Worm (Caenorhabditis elegans) whole organism, L1 larva: ENCODE results near the gene sna-3.

Source experiments
- C34B4.2 ChIP-seq: sonication (generic microtip); optimal IDR thresholded peaks from 2 replicates; lab custom pipeline; 2017; ENCODE audit warnings: mild to moderate bottlenecking, missing genetic modification characterization, missing compliant biosample characterization
- Y116A8C.19 ChIP-seq: sonication (generic microtip); optimal IDR thresholded peaks from 2 replicates; lab custom pipeline; 2016; ENCODE audit warnings: missing compliant biosample characterization, missing genetic modification characterization, borderline replicate concordance
- aly-2 ChIP-seq: fragments of 150-350 bp; optimal IDR thresholded peaks from 2 replicates; lab custom pipeline; 2014; ENCODE audit warnings: missing biosample characterization, missing genetic modification characterization
- blmp-1 ChIP-seq: fragments of 150-350 bp; optimal IDR thresholded peaks from 2 replicates; lab custom pipeline; 2014; ENCODE audit warnings: missing biosample characterization, missing genetic modification characterization
- ceh-8 ChIP-seq: fragments of 200-800 bp; sonication (Bioruptor generic); optimal IDR thresholded peaks from 2 replicates; lab custom pipeline; 2018; ENCODE audit warnings: mild to moderate bottlenecking, missing genetic modification characterization, moderate library complexity, missing compliant biosample characterization
- ceh-82 ChIP-seq, 3 experiments: fragments of 150-350 bp in 1 of 3; sonication (generic microtip) in 2 of 3; optimal IDR thresholded peaks; 2 replicates each; lab custom pipeline; 2014 to 2017; ENCODE audit warnings: missing biosample characterization in 3 of 3, missing genetic modification characterization in 3 of 3
- ceh-88 ChIP-seq: fragments of 200-800 bp; sonication (Bioruptor generic); IDR thresholded peaks from 2 replicates; pipeline ENCODE4 v1.3.6; 2022; ENCODE audit warnings: missing genetic modification characterization, missing compliant biosample characterization
- dpl-1 ChIP-seq, 3 experiments: fragments of 150-350 bp in 2 of 3; sonication (generic microtip) in 1 of 3; optimal IDR thresholded peaks; 2 replicates each; lab custom pipeline; 2014 to 2017; ENCODE audit warnings: missing biosample characterization in 3 of 3, missing genetic modification characterization in 3 of 3, missing genetic modification reagents in 3 of 3
- efl-3 ChIP-seq: fragments of 200-800 bp; sonication (Bioruptor generic); optimal IDR thresholded peaks from 2 replicates; lab custom pipeline; 2018; ENCODE audit warnings: mild to moderate bottlenecking, missing genetic modification characterization, missing compliant biosample characterization
- elt-3 ChIP-seq, 6 experiments: fragments of 150-350 bp in 1 of 6; sonication (generic microtip); optimal IDR thresholded peaks; 2 replicates each; lab custom pipeline; 2017 to 2018; ENCODE audit warnings: missing biosample characterization in 6 of 6, missing genetic modification characterization in 6 of 6, inconsistent platforms in 1 of 6
- ets-5 ChIP-seq: fragments of 200-800 bp; sonication (Bioruptor generic); IDR thresholded peaks from 2 replicates; pipeline ENCODE4 v1.3.6; 2022; ENCODE audit warnings: missing genetic modification characterization, missing compliant biosample characterization
- fkh-10 ChIP-seq: sonication (generic microtip); optimal IDR thresholded peaks from 2 replicates; lab custom pipeline; 2017; ENCODE audit warnings: missing biosample characterization, missing genetic modification reagents, missing genetic modification characterization
- fkh-8 ChIP-seq: sonication (generic microtip); optimal IDR thresholded peaks from 2 replicates; lab custom pipeline; 2016; ENCODE audit warnings: mild to moderate bottlenecking, missing genetic modification characterization, missing compliant biosample characterization
- hpl-2 ChIP-seq: fragments of 150-350 bp; optimal IDR thresholded peaks from 2 replicates; lab custom pipeline; 2014; ENCODE audit warnings: missing biosample characterization, missing genetic modification reagents, missing genetic modification characterization
- lin-14 ChIP-seq: fragments of 200-800 bp; sonication (Bioruptor generic); optimal IDR thresholded peaks from 2 replicates; lab custom pipeline; 2018; ENCODE audit warnings: mild to moderate bottlenecking, missing genetic modification characterization, moderate library complexity, missing compliant biosample characterization
- lin-15B ChIP-seq: fragments of 150-350 bp; sonication (generic microtip); optimal IDR thresholded peaks from 3 replicates; lab custom pipeline; 2014; ENCODE audit warnings: missing biosample characterization, missing genetic modification characterization
- lin-35 ChIP-seq, 2 experiments: fragments of 150-350 bp; optimal IDR thresholded peaks; 2 replicates each; lab custom pipeline; 2014; ENCODE audit warnings: missing biosample characterization in 2 of 2, missing genetic modification characterization in 2 of 2, missing genetic modification reagents in 2 of 2
- lin-39 ChIP-seq: fragments of 150-350 bp; optimal IDR thresholded peaks from 2 replicates; lab custom pipeline; 2014; ENCODE audit warnings: missing biosample characterization, missing genetic modification reagents, missing genetic modification characterization
- lsy-2 ChIP-seq, 2 experiments: fragments of 150-350 bp; optimal IDR thresholded peaks; 2 replicates each; lab custom pipeline; 2014; ENCODE audit warnings: missing biosample characterization in 2 of 2, missing genetic modification characterization in 2 of 2
- mab-9 ChIP-seq: fragments of 200-800 bp; sonication (Bioruptor generic); IDR thresholded peaks from 2 replicates; pipeline ENCODE4 v1.3.6; 2022; ENCODE audit warnings: missing genetic modification reagents, missing genetic modification characterization, missing compliant biosample characterization
- mdl-1 ChIP-seq, 2 experiments: fragments of 150-350 bp; optimal IDR thresholded peaks; 2 replicates each; lab custom pipeline; 2014 to 2017; ENCODE audit warnings: missing biosample characterization in 2 of 2, missing genetic modification characterization in 2 of 2, inconsistent platforms in 1 of 2
- mef-2 ChIP-seq: fragments of 150-350 bp; optimal IDR thresholded peaks from 2 replicates; lab custom pipeline; 2014; ENCODE audit warnings: missing biosample characterization, missing genetic modification characterization
- mep-1 ChIP-seq: fragments of 150-350 bp; optimal IDR thresholded peaks from 2 replicates; lab custom pipeline; 2014; ENCODE audit warnings: missing biosample characterization, missing genetic modification characterization
- nhr-12 ChIP-seq: sonication (generic microtip); optimal IDR thresholded peaks from 2 replicates; lab custom pipeline; 2017; ENCODE audit warnings: missing biosample characterization, missing genetic modification characterization
- nhr-19 ChIP-seq: fragments of 200-800 bp; sonication (Bioruptor generic); conservative IDR thresholded peaks from 2 replicates; pipeline ENCODE4 v1.3.6; 2022; ENCODE audit warnings: missing genetic modification characterization, missing compliant biosample characterization
- nhr-20 ChIP-seq: sonication (generic microtip); optimal IDR thresholded peaks from 2 replicates; lab custom pipeline; 2016; ENCODE audit warnings: mild to moderate bottlenecking, missing genetic modification characterization, missing compliant biosample characterization
- nhr-71 ChIP-seq: sonication (generic microtip); optimal IDR thresholded peaks from 2 replicates; lab custom pipeline; 2016; ENCODE audit warnings: mild to moderate bottlenecking, missing genetic modification characterization, moderate library complexity, missing compliant biosample characterization
- nhr-77 ChIP-seq: fragments of 150-350 bp; optimal IDR thresholded peaks from 2 replicates; lab custom pipeline; 2014; ENCODE audit warnings: missing biosample characterization, missing genetic modification characterization
- nhr-85 ChIP-seq: sonication (generic microtip); peaks from one replicate; lab custom pipeline; 2016; ENCODE audit warnings: missing genetic modification characterization, inconsistent platforms, missing compliant biosample characterization
- pqm-1 ChIP-seq: sonication (generic microtip); optimal IDR thresholded peaks from 3 replicates; lab custom pipeline; 2017; ENCODE audit warnings: missing biosample characterization, missing genetic modification characterization
- rnt-1 ChIP-seq: sonication (generic microtip); optimal IDR thresholded peaks from 2 replicates; lab custom pipeline; 2016; ENCODE audit warnings: mild to moderate bottlenecking, missing genetic modification characterization, moderate library complexity, missing compliant biosample characterization
- swsn-7 ChIP-seq: sonication (generic microtip); optimal IDR thresholded peaks from 2 replicates; lab custom pipeline; 2016; ENCODE audit warnings: missing genetic modification characterization, missing compliant biosample characterization
- tlp-1 ChIP-seq: fragments of 150-350 bp; optimal IDR thresholded peaks from 2 replicates; lab custom pipeline; 2014; ENCODE audit warnings: missing biosample characterization, missing genetic modification characterization
- unc-130 ChIP-seq: fragments of 150-350 bp; optimal IDR thresholded peaks from 2 replicates; lab custom pipeline; 2017; ENCODE audit warnings: missing biosample characterization, missing genetic modification characterization, inconsistent platforms
- unc-30 ChIP-seq: sonication (generic microtip); optimal IDR thresholded peaks from 2 replicates; lab custom pipeline; 2017; ENCODE audit warnings: missing biosample characterization, missing genetic modification characterization
- unc-62 ChIP-seq: fragments of 150-350 bp; optimal IDR thresholded peaks from 2 replicates; lab custom pipeline; 2014; ENCODE audit warnings: missing biosample characterization, missing genetic modification reagents, missing genetic modification characterization
- unc-86 ChIP-seq: sonication (generic microtip); optimal IDR thresholded peaks from 2 replicates; lab custom pipeline; 2016; ENCODE audit warnings: missing genetic modification characterization, missing compliant biosample characterization

The sna-3 gene

DNA sequence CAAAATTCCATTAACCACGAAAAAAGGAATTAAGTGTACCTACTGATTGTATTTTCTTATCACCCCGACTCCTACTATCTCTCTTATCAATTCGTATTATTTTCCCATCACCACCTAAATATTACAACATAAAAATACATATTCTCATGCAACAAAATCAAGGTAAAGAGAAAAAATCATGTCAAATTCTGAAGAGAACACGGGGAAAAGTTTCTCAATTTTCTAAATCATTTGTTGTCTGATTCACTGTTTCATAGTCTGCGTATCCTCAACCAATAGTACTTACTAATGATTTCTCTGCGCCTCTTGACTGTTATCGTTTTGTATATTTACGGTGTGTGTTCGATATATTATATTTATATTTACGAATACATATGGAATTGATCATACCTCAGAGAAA lies 25.9 kb upstream of the sna-3 start (continued):
- peak; percentile 23 for TF ChIP-seq mep-1
- TF ChIP-seq lin-39 (tag; lab: Kevin White, UChicago) = no peak
- no peak for TF ChIP-seq ceh-88 (GFP tag; lab: Robert Waterston, UW)
- no peak for TF ChIP-seq Y116A8C.19 (tag; lab: Kevin White, UChicago)
- TF ChIP-seq tlp-1 = peak; percentile 5
- no peak for TF ChIP-seq fkh-8
- TF ChIP-seq unc-130 (tag; lab: Kevin White, UChicago) = no peak
- no peak for TF ChIP-seq hpl-2
- TF ChIP-seq ets-5 (GFP tag; lab: Robert Waterston, UW) = no peak
- TF ChIP-seq fkh-10 (GFP tag; lab: Kevin White, UChicago) = no peak
- TF ChIP-seq ceh-82 (tag; optimal IDR thresholded peaks at IDR 0.05; lab: Kevin White, UChicago) = no peak
- no peak for TF ChIP-seq nhr-19 (GFP tag; lab: Robert Waterston, UW)
- TF ChIP-seq elt-3 (tag; optimal IDR thresholded peaks at IDR 0.05; lab: Kevin White, UChicago) = peak in 2 of 6 experiments; percentile 58 to 76
- peak in 1 of 2 experiments; percentile 47 for TF ChIP-seq lin-35 (GFP tag; optimal IDR thresholded peaks at IDR 0.05; lab: Kevin White, UChicago)
- TF ChIP-seq aly-2 = no peak
- TF ChIP-seq, all 84 proteins: peak for 10

DNA sequence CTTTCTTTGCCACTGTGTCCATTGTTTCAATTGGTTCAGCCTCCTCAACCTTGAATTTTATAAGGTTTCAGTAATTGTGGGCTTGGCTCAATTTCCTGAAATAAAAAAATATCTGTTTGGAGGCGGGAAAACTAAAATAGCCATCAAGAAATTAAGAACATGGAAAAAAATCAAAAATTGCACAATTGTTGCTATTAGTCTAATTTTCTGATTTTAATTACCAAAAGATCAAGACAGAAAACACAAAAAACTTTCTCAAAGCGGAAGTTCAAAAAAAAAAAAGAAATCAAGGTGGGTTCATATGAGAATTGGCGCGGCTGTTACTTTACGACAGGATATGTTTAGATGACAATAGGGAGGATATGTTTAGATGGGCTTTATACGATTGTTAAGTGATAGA lies 24.9 kb upstream of the sna-3 start, which contains the start of gene esyt-2:
TSS of gene esyt-2 (minus strand) at position 101 of the 400 bp plus-strand sequence.
- TF ChIP-seq blmp-1 (tag; lab: Kevin White, UChicago) (no peak), rnt-1 (peak; percentile 6), lin-14 (peak; percentile 5), nhr-71 (tag; lab: Kevin White, UChicago) (peak; percentile 54), efl-3 (GFP tag; lab: Kevin White, UChicago) (no peak), lin-35 (GFP tag; optimal IDR thresholded peaks at IDR 0.05; lab: Kevin White, UChicago) (no peak)
- TF ChIP-seq, all 84 proteins: peak for 3

DNA sequence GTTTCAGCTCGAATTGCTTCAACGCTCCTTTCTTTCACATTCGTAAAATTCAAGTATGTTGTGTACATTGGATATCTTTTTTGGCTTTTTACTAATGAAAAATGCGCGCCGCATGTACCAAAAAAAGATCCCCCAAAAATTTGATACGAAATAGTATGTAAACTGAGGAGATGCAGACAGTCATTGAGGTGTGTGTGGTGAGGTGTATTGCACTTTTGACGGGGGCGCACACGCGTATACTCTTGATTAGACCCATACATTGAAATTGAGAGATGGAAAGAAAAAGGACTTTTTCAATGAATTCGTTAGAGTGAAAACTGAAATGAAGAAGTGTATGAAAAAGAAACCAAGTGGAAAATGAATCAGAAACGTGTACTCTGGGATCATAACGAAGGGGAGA lies 15.4 kb upstream of the sna-3 start:
- TF ChIP-seq unc-30 (tag; lab: Kevin White, UChicago) = no peak
- TF ChIP-seq unc-86 = peak; percentile 5
- TF ChIP-seq ets-5 (GFP tag; lab: Robert Waterston, UW) = no peak
- TF ChIP-seq lin-14 = peak; percentile 30
- TF ChIP-seq fkh-8 = peak; percentile 57
- TF ChIP-seq mab-9 (GFP tag; lab: Robert Waterston, UW) = no peak

DNA sequence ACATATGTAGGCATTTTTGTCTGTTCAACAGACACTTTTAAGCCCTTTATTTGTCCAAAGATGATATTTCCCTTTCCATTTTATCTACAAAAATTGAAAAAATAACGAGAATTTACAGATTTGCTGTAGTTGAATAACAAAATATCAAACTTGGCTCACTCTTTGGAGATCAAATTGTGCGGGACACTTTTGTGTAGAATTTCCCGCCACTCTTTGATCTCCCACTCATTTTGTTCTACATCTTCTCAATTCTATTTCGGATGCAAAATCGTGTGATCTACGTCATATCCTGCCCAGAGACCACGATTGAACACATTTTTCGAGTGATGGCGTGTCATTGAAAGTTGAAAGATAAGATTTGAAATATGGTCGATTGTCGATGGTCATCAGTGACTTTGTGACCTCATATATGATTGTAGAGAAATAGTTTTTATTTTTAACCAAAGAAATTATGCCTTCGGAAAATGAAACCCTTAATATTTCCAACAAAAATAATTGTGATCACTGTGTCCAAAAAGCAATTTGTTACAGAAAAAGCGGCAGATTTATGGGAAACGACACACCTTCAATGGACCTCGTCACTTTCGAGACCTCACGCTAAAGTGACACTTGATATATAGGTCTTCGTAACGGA lies 10.9 kb upstream of the sna-3 start, which contains the start of gene hot-4:
TSS of gene hot-4 (plus strand) at position 584 of the 634 bp plus-strand sequence.
- no peak for TF ChIP-seq nhr-77 (tag; lab: Kevin White, UChicago)
- TF ChIP-seq ceh-8 (GFP tag; lab: Kevin White, UChicago) = no peak
- peak; percentile 34 for TF ChIP-seq blmp-1 (tag; lab: Kevin White, UChicago)
- TF ChIP-seq mef-2 = no peak
- no peak for TF ChIP-seq unc-62

DNA sequence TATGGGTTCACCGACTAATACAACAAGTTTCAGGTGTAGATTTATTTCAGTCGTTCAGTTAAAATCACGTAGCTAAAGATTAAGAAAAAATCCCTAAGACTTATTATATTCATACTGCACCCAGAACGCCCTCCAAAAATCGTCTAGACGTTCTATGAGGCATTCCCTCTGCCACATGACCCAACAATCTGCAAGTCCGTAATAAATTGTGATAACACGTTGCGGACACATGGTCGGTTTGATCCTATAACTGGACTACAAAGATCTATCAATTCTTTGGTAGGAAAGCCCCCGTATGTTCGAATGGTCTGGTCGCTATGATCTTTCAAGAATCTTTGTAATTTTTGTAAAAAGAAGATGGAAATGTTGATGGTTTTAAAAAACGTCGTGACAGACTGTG lies 9.9 kb upstream of the sna-3 start:
- TF ChIP-seq elt-3 (tag; optimal IDR thresholded peaks at IDR 0.05; lab: Kevin White, UChicago) (peak in 1 of 6 experiments; percentile 72), mdl-1 (tag; optimal IDR thresholded peaks at IDR 0.05; lab: Kevin White, UChicago) (peak in 1 of 2 experiments; percentile 59), unc-130 (tag; lab: Kevin White, UChicago) (peak; percentile 44), nhr-20 (peak; percentile 12), nhr-12 (no peak), pqm-1 (tag; lab: Kevin White, UChicago) (no peak), blmp-1 (tag; lab: Kevin White, UChicago) (peak; percentile 76), lin-35 (GFP tag; optimal IDR thresholded peaks at IDR 0.05; lab: Kevin White, UChicago) (peak in 1 of 2 experiments; percentile 47), swsn-7 (tag; lab: Kevin White, UChicago) (no peak), lin-15B (tag; lab: Kevin White, UChicago) (no peak), nhr-19 (GFP tag; lab: Robert Waterston, UW) (peak; percentile 67), nhr-85 (tag; lab: Kevin White, UChicago) (peak; percentile 47), lsy-2 (tag; optimal IDR thresholded peaks at IDR 0.05; lab: Kevin White, UChicago) (peak in 1 of 2 experiments; percentile 34), C34B4.2 (no peak), dpl-1 (GFP tag; optimal IDR thresholded peaks at IDR 0.05; lab: Kevin White, UChicago) (peak in 1 of 3 experiments; percentile 13)
